Worm (Caenorhabditis elegans) whole organism, early embryonic: ENCODE results near the gene rnf-113.

ENCODE experiments used
- ama-1 ChIP-seq: fragments of 150-350 bp; optimal IDR thresholded peaks from 2 replicates; lab custom pipeline; 2014
- ceh-36 ChIP-seq: sonication (generic microtip); optimal IDR thresholded peaks from 2 replicates; lab custom pipeline; 2016; ENCODE audit warnings: missing genetic modification characterization, inconsistent platforms, missing compliant biosample characterization
- pes-1 ChIP-seq: fragments of 200-800 bp; sonication (Bioruptor generic); IDR thresholded peaks from 2 replicates; pipeline ENCODE4 v1.3.6; 2022; ENCODE audit warnings: missing genetic modification reagents, missing genetic modification characterization, missing compliant biosample characterization
- scrt-1 ChIP-seq: fragments of 200-800 bp; sonication (Bioruptor generic); IDR thresholded peaks from 2 replicates; pipeline ENCODE4 v1.3.6; 2022; ENCODE audit warnings: missing genetic modification characterization, missing compliant biosample characterization
- sea-1 ChIP-seq: fragments of 200-800 bp; sonication (Bioruptor generic); conservative IDR thresholded peaks from 2 replicates; pipeline ENCODE4 v1.3.6; 2022; ENCODE audit warnings: missing genetic modification characterization, missing compliant biosample characterization
- tbx-11 ChIP-seq: fragments of 200-800 bp; sonication (Bioruptor generic); IDR thresholded peaks from 2 replicates; pipeline ENCODE4 v1.3.6; 2022; ENCODE audit warnings: missing genetic modification characterization, missing compliant biosample characterization
- tbx-37 ChIP-seq: fragments of 200-800 bp; sonication (Bioruptor generic); conservative IDR thresholded peaks from 2 replicates; pipeline ENCODE4 v1.3.6; 2022; ENCODE audit warnings: missing genetic modification reagents, missing genetic modification characterization, missing compliant biosample characterization
- tra-4 ChIP-seq: sonication (generic microtip); optimal IDR thresholded peaks from 2 replicates; lab custom pipeline; 2017; ENCODE audit warnings: missing genetic modification characterization, missing compliant biosample characterization

DNA sequence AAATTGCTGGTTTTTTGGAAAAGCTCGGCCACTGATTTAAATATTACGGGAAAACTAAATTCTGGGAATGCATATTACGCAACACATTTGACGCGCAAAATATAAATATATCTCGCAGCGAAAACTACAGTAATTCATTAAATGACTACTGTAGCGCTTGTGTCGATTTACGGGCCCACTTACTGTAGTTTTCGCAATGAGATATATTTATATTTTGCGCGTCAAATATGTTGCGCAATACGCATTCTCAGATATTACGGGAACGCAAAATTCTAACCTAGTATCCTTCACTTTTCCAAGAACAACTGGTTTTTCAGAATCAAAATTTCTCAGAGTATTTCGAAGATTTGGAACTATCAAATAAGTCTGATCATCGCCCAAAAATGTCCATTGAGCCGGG lies 47.8 kb downstream of the rnf-113 start:
- TF ChIP-seq pes-1 (GFP tag; lab: Robert Waterston, UW) (no peak), tbx-37 (no peak), ama-1 (lab: Kevin White, UChicago) (no peak), scrt-1 (no peak), tbx-11 (GFP tag; lab: Robert Waterston, UW) (no peak), tra-4 (tag; lab: Kevin White, UChicago) (no peak), ceh-36 (tag; lab: Kevin White, UChicago) (no peak), sea-1 (GFP tag; lab: Robert Waterston, UW) (no peak)
